Fruit fly (Drosophila melanogaster) whole organism, embryonic: ENCODE measurements around the gene AMPdeam.

Source experiments
- Aef1 ChIP-seq: fragments of 200-800 bp; sonication (Bioruptor generic); IDR thresholded peaks from 3 replicates; pipeline ENCODE4 v1.3.6; 2022; ENCODE audit warnings: missing biosample characterization, missing genetic modification characterization
- CG10654 ChIP-seq: fragments of 200-800 bp; sonication (Bioruptor generic); optimal IDR thresholded peaks from 2 replicates; lab custom pipeline; 2016; ENCODE audit warnings: missing biosample characterization, missing genetic modification characterization
- CG10979 ChIP-seq: fragments of 200-800 bp; sonication (Bioruptor generic); optimal IDR thresholded peaks from 2 replicates; lab custom pipeline; 2018; ENCODE audit warnings: missing biosample characterization, mild to moderate bottlenecking, missing genetic modification characterization, moderate library complexity
- CG12942 ChIP-seq: fragments of 200-800 bp; sonication (Bioruptor generic); optimal IDR thresholded peaks from 3 replicates; lab custom pipeline; 2016; ENCODE audit warnings: missing biosample characterization, missing genetic modification characterization
- CG15479 ChIP-seq: fragments of 200-800 bp; sonication (Bioruptor generic); optimal IDR thresholded peaks from 3 replicates; lab custom pipeline; 2019; ENCODE audit warnings: missing biosample characterization, mild to moderate bottlenecking, missing genetic modification characterization, moderate library complexity
- CG17568 ChIP-seq: fragments of 200-800 bp; sonication (Bioruptor generic); optimal IDR thresholded peaks from 2 replicates; lab custom pipeline; 2018; ENCODE audit warnings: missing biosample characterization, mild to moderate bottlenecking, missing genetic modification characterization, moderate library complexity
- CG18476 ChIP-seq: fragments of 200-800 bp; sonication (Bioruptor generic); optimal IDR thresholded peaks from 2 replicates; lab custom pipeline; 2016; ENCODE audit warnings: missing biosample characterization, mild to moderate bottlenecking, missing genetic modification characterization
- CG2116 ChIP-seq: fragments of 200-800 bp; sonication (Bioruptor generic); optimal IDR thresholded peaks from 3 replicates; lab custom pipeline; 2018; ENCODE audit warnings: missing biosample characterization, mild to moderate bottlenecking, missing genetic modification characterization
- CG2678 ChIP-seq: fragments of 200-800 bp; sonication (Bioruptor generic); optimal IDR thresholded peaks from 3 replicates; lab custom pipeline; 2019; ENCODE audit warnings: missing biosample characterization, mild to moderate bottlenecking, missing genetic modification characterization, moderate library complexity
- CG31441 ChIP-seq: fragments of 200-800 bp; sonication (Bioruptor generic); IDR thresholded peaks from 2 replicates; pipeline ENCODE4 v1.3.6; 2022; ENCODE audit warnings: missing biosample characterization, missing genetic modification characterization
- CG32772 ChIP-seq: fragments of 200-800 bp; sonication (Bioruptor generic); IDR thresholded peaks from 2 replicates; pipeline ENCODE4 v1.3.6; 2022; ENCODE audit warnings: missing biosample characterization, missing genetic modification characterization
- CG4328 ChIP-seq: fragments of 200-800 bp; sonication (Bioruptor generic); optimal IDR thresholded peaks from 3 replicates; lab custom pipeline; 2017; ENCODE audit warnings: missing biosample characterization, missing genetic modification reagents, missing genetic modification characterization
- CG4707 ChIP-seq: fragments of 200-800 bp; sonication (Bioruptor generic); optimal IDR thresholded peaks from 2 replicates; lab custom pipeline; 2018; ENCODE audit warnings: missing biosample characterization, mild to moderate bottlenecking, missing genetic modification characterization, moderate library complexity
- CG5953 ChIP-seq: fragments of 200-800 bp; sonication (Bioruptor generic); IDR thresholded peaks from 2 replicates; pipeline ENCODE4 v1.3.6; 2022; ENCODE audit warnings: missing biosample characterization, missing genetic modification characterization
- CG6175 ChIP-seq: fragments of 200-800 bp; sonication (Bioruptor generic); IDR thresholded peaks from 3 replicates; pipeline ENCODE4 v1.3.6; 2022; ENCODE audit warnings: missing biosample characterization, missing genetic modification characterization
- CG7745 ChIP-seq: fragments of 200-800 bp; sonication (Bioruptor generic); optimal IDR thresholded peaks from 2 replicates; lab custom pipeline; 2018; ENCODE audit warnings: missing biosample characterization, mild to moderate bottlenecking, missing genetic modification characterization, moderate library complexity
- CG7839 ChIP-seq: fragments of 200-800 bp; sonication (Bioruptor generic); optimal IDR thresholded peaks from 3 replicates; lab custom pipeline; 2018; ENCODE audit warnings: missing biosample characterization, mild to moderate bottlenecking, missing genetic modification characterization, moderate library complexity
- CG8388 ChIP-seq: fragments of 200-800 bp; sonication (Bioruptor generic); optimal IDR thresholded peaks from 2 replicates; lab custom pipeline; 2019; ENCODE audit warnings: missing biosample characterization, mild to moderate bottlenecking, missing genetic modification characterization, moderate library complexity
- CG8944 ChIP-seq: fragments of 200-800 bp; sonication (Bioruptor generic); optimal IDR thresholded peaks from 3 replicates; lab custom pipeline; 2016; ENCODE audit warnings: missing biosample characterization, missing genetic modification characterization
- Chrac-16 ChIP-seq: fragments of 200-800 bp; sonication (Bioruptor generic); optimal IDR thresholded peaks from 3 replicates; lab custom pipeline; 2016; ENCODE audit warnings: missing biosample characterization, missing genetic modification characterization
- CkIIα-i1 ChIP-seq: fragments of 200-800 bp; sonication (Bioruptor generic); IDR thresholded peaks from 2 replicates; pipeline ENCODE4 v1.3.6; 2022; ENCODE audit warnings: missing biosample characterization, missing genetic modification characterization
- Dfd ChIP-seq, 2 experiments: fragments of >200 bp; optimal IDR thresholded peaks; 2 replicates each; lab custom pipeline; 2017; ENCODE audit warnings: missing biosample characterization in 2 of 2, missing genetic modification characterization in 2 of 2
- Dll ChIP-seq: fragments of 200-800 bp; sonication (Bioruptor generic); IDR thresholded peaks from 4 replicates; pipeline ENCODE4 v1.3.6; 2022; ENCODE audit warnings: missing biosample characterization, missing genetic modification characterization; ENCODE audit not compliant: partially characterized antibody
- Ets65A ChIP-seq: fragments of 200-800 bp; sonication (Bioruptor generic); peaks from one replicate; lab custom pipeline; 2016; ENCODE audit warnings: missing biosample characterization, missing genetic modification characterization
- Hmr ChIP-seq: fragments of 200-800 bp; sonication (Bioruptor generic); optimal IDR thresholded peaks from 3 replicates; lab custom pipeline; 2017; ENCODE audit warnings: mild to moderate bottlenecking, missing biosample characterization, missing genetic modification reagents, missing genetic modification characterization
- Hr3 ChIP-seq: fragments of 200-800 bp; sonication (Bioruptor generic); optimal IDR thresholded peaks from 3 replicates; lab custom pipeline; 2016; ENCODE audit warnings: missing biosample characterization, missing genetic modification characterization
- Hsf ChIP-seq: fragments of 200-800 bp; sonication (Bioruptor generic); optimal IDR thresholded peaks from 3 replicates; lab custom pipeline; 2016; ENCODE audit warnings: missing biosample characterization, missing genetic modification characterization
- Jarid2 ChIP-seq: fragments of 200-800 bp; sonication (Bioruptor generic); optimal IDR thresholded peaks from 3 replicates; lab custom pipeline; 2017; ENCODE audit warnings: mild to moderate bottlenecking, missing biosample characterization, missing genetic modification reagents, missing genetic modification characterization
- Kr ChIP-seq: fragments of 200-800 bp; sonication (Bioruptor generic); optimal IDR thresholded peaks from 2 replicates; lab custom pipeline; 2017; ENCODE audit warnings: missing biosample characterization, mild to moderate bottlenecking, missing genetic modification characterization
- MESR4 ChIP-seq: fragments of 200-800 bp; sonication (Bioruptor generic); optimal IDR thresholded peaks from 2 replicates; lab custom pipeline; 2018; ENCODE audit warnings: missing biosample characterization, mild to moderate bottlenecking, missing genetic modification characterization, moderate library complexity
- NK7.1 ChIP-seq: fragments of 200-800 bp; sonication (Bioruptor generic); optimal IDR thresholded peaks from 3 replicates; lab custom pipeline; 2016; ENCODE audit warnings: missing biosample characterization, missing genetic modification characterization
- Six4 ChIP-seq: fragments of 200-800 bp; sonication (Bioruptor generic); optimal IDR thresholded peaks from 2 replicates; lab custom pipeline; 2016; ENCODE audit warnings: missing biosample characterization, missing genetic modification characterization
- Taf1 ChIP-seq: fragments of 200-800 bp; sonication (Bioruptor generic); IDR thresholded peaks from 2 replicates; pipeline ENCODE4 v1.3.6; 2022; ENCODE audit warnings: missing biosample characterization, missing genetic modification characterization
- ash1 ChIP-seq: fragments of 200-800 bp; sonication (Bioruptor generic); optimal IDR thresholded peaks from 2 replicates; lab custom pipeline; 2018; ENCODE audit warnings: missing biosample characterization, mild to moderate bottlenecking, missing genetic modification characterization
- btn ChIP-seq: fragments of 200-800 bp; sonication (Bioruptor generic); optimal IDR thresholded peaks from 2 replicates; lab custom pipeline; 2016; ENCODE audit warnings: missing biosample characterization, missing genetic modification characterization
- ci ChIP-seq: fragments of 200-800 bp; sonication (Bioruptor generic); IDR thresholded peaks from 3 replicates; pipeline ENCODE4 v1.3.6; 2022; ENCODE audit warnings: missing biosample characterization, missing genetic modification characterization
- dm ChIP-seq: fragments of 200-800 bp; sonication (Bioruptor generic); optimal IDR thresholded peaks from 3 replicates; lab custom pipeline; 2016; ENCODE audit warnings: missing biosample characterization, missing genetic modification characterization
- eve ChIP-seq, 2 experiments: fragments of >200 bp; optimal IDR thresholded peaks; 2 replicates each; lab custom pipeline; 2017; ENCODE audit warnings: missing biosample characterization in 2 of 2, missing genetic modification characterization in 2 of 2
- fd96Cb ChIP-seq: fragments of 200-800 bp; sonication (Bioruptor generic); optimal IDR thresholded peaks from 2 replicates; lab custom pipeline; 2018; ENCODE audit warnings: missing biosample characterization, mild to moderate bottlenecking, missing genetic modification characterization, moderate library complexity
- gfzf ChIP-seq: fragments of 200-800 bp; sonication (Bioruptor generic); optimal IDR thresholded peaks from 2 replicates; lab custom pipeline; 2016; ENCODE audit warnings: missing biosample characterization, mild to moderate bottlenecking, missing genetic modification characterization, moderate library complexity
- kay ChIP-seq: fragments of 200-800 bp; sonication (Bioruptor generic); optimal IDR thresholded peaks from 2 replicates; lab custom pipeline; 2016; ENCODE audit warnings: missing biosample characterization, missing genetic modification characterization
- nmo ChIP-seq: fragments of 200-800 bp; sonication (Bioruptor generic); optimal IDR thresholded peaks from 2 replicates; lab custom pipeline; 2018; ENCODE audit warnings: missing biosample characterization, mild to moderate bottlenecking, missing genetic modification characterization, moderate library complexity
- pan ChIP-seq, 4 experiments: fragments of >200 bp in 3 of 4; fragments of 200-800 bp in 1 of 4; sonication (Bioruptor generic) in 1 of 4; optimal IDR thresholded peaks in 3 of 4; IDR thresholded peaks in 1 of 4; 2 replicates each; pipeline versions ENCODE4 v1.3.6 to Lab custom; 2017 to 2022; ENCODE audit warnings: missing biosample characterization in 2 of 4, missing genetic modification characterization in 2 of 4, mixed read lengths in 1 of 4
- salm ChIP-seq: fragments of 200-800 bp; sonication (Bioruptor generic); optimal IDR thresholded peaks from 2 replicates; lab custom pipeline; 2018; ENCODE audit warnings: missing biosample characterization, mild to moderate bottlenecking, missing genetic modification characterization
- sna ChIP-seq: fragments of 200-800 bp; sonication (Bioruptor generic); IDR thresholded peaks from 2 replicates; pipeline ENCODE4 v1.3.6; 2022; ENCODE audit warnings: missing biosample characterization, missing genetic modification characterization; ENCODE audit not compliant: partially characterized antibody
- stwl ChIP-seq: fragments of 200-800 bp; sonication (Bioruptor generic); optimal IDR thresholded peaks from 3 replicates; lab custom pipeline; 2018; ENCODE audit warnings: missing biosample characterization, mild to moderate bottlenecking, missing genetic modification characterization, moderate library complexity
- tll ChIP-seq, 2 experiments: fragments of 200-800 bp in 1 of 2; fragments of >200 bp in 1 of 2; sonication (Bioruptor generic) in 1 of 2; optimal IDR thresholded peaks; 2 replicates each; lab custom pipeline; 2017 to 2019; ENCODE audit warnings: missing biosample characterization in 2 of 2, missing genetic modification characterization in 2 of 2, mild to moderate bottlenecking in 1 of 2, moderate library complexity in 1 of 2
- unpg ChIP-seq: fragments of 200-800 bp; sonication (Bioruptor generic); optimal IDR thresholded peaks from 3 replicates; lab custom pipeline; 2018; ENCODE audit warnings: missing biosample characterization, mild to moderate bottlenecking, missing genetic modification characterization, moderate library complexity
- vvl ChIP-seq: fragments of 200-800 bp; sonication (Bioruptor generic); IDR thresholded peaks from 2 replicates; pipeline ENCODE4 v1.3.6; 2022; ENCODE audit warnings: missing biosample characterization, missing genetic modification characterization

The AMPdeam gene

dm6 chrX:13788973-13789682, 56.5 kb downstream of the AMPdeam start (continued):
- TF ChIP-seq eve (GFP tag; optimal IDR thresholded peaks at IDR 0.05; lab: Kevin White, UChicago): peak in 1 of 2 experiments; percentile 83
- peak; percentile 64 for TF ChIP-seq CG2678 (tag; lab: Kevin White, UChicago)
- no peak for TF ChIP-seq CG7745 (tag; lab: Kevin White, UChicago)
- TF ChIP-seq ash1 (GFP tag; lab: Kevin White, UChicago): no peak
- no peak for TF ChIP-seq CG15479 (GFP tag; lab: Kevin White, UChicago)
- no peak for TF ChIP-seq CG8944
- TF ChIP-seq MESR4: no peak
- TF ChIP-seq dm (GFP tag; lab: Kevin White, UChicago): no peak
- peak; percentile 34 for TF ChIP-seq kay (GFP tag; lab: Kevin White, UChicago)
- TF ChIP-seq stwl (tag; lab: Kevin White, UChicago): no peak
- peak; percentile 52 for TF ChIP-seq CG7839 (tag; lab: Kevin White, UChicago)
- TF ChIP-seq CG12942 (GFP tag; lab: Kevin White, UChicago): no peak
- no peak for TF ChIP-seq Taf1 (GFP tag; lab: Robert Waterston, UW)
- no peak for TF ChIP-seq CG10654 (GFP tag; lab: Kevin White, UChicago)
- no peak for TF ChIP-seq CG4707
- TF ChIP-seq CG5953 (GFP tag; lab: Robert Waterston, UW): no peak
- TF ChIP-seq NK7.1 (GFP tag; lab: Kevin White, UChicago): peak; percentile 9
- peak; percentile 53 for TF ChIP-seq Hmr
- TF ChIP-seq gfzf (GFP tag; lab: Kevin White, UChicago): no peak
- no peak for TF ChIP-seq CG2116 (GFP tag; lab: Kevin White, UChicago)
- TF ChIP-seq Ets65A: peak; percentile 89
- no peak for TF ChIP-seq sna (GFP tag; lab: Robert Waterston, UW)
- peak; percentile 25 for TF ChIP-seq fd96Cb
- no peak for TF ChIP-seq Kr (GFP tag; lab: Kevin White, UChicago)
- TF ChIP-seq CG10979 (tag; lab: Kevin White, UChicago): peak; percentile 36
- no peak for TF ChIP-seq Dfd (GFP tag; optimal IDR thresholded peaks at IDR 0.05; lab: Kevin White, UChicago)
- TF ChIP-seq CkIIα-i1 (GFP tag; lab: Robert Waterston, UW): no peak
- TF ChIP-seq CG17568 (GFP tag; lab: Kevin White, UChicago): no peak
- TF ChIP-seq CG18476 (GFP tag; lab: Kevin White, UChicago): no peak
- TF ChIP-seq ci: 0 out of 3 replicates have a peak, but pooled peaks have one; percentile 20
- no peak for TF ChIP-seq Jarid2 (GFP tag; lab: Kevin White, UChicago)
- TF ChIP-seq btn (GFP tag; lab: Kevin White, UChicago): no peak
- no peak for TF ChIP-seq vvl (GFP tag; lab: Robert Waterston, UW)
- TF ChIP-seq CG6175 (GFP tag; lab: Robert Waterston, UW): no peak
- TF ChIP-seq unpg (GFP tag; lab: Kevin White, UChicago): peak; percentile 40
- no peak for TF ChIP-seq Chrac-16 (GFP tag; lab: Kevin White, UChicago)
- peak; percentile 23 for TF ChIP-seq nmo (GFP tag; lab: Kevin White, UChicago)
- TF ChIP-seq Hr3 (GFP tag; lab: Kevin White, UChicago): no peak
- peak; percentile 33 for TF ChIP-seq Hsf (GFP tag; lab: Kevin White, UChicago)
- peak; percentile 38 for TF ChIP-seq CG8388
- TF ChIP-seq CG32772: no peak
- no peak for TF ChIP-seq Dll (GFP tag; lab: Robert Waterston, UW)
- no peak for TF ChIP-seq tll (GFP tag; optimal IDR thresholded peaks at IDR 0.05; lab: Kevin White, UChicago)
- TF ChIP-seq CG4328 (GFP tag; lab: Kevin White, UChicago): no peak
- TF ChIP-seq pan (optimal IDR thresholded peaks at IDR 0.05; lab: Kevin White, UChicago): no peak
- TF ChIP-seq pan (GFP tag; optimal IDR thresholded peaks at IDR 0.05 in 1 of 2, IDR thresholded peaks at IDR 0.05 in 1 of 2): peak in 1 of 2 experiments; percentile 53
- no peak for TF ChIP-seq Six4 (GFP tag; lab: Kevin White, UChicago)
- TF ChIP-seq salm (tag; lab: Kevin White, UChicago): no peak
- peak; percentile 38; the same call in 1 of the 2 replicates for TF ChIP-seq CG31441
- TF ChIP-seq Aef1 (GFP tag; lab: Robert Waterston, UW): peak; percentile 13; the same call in 1 of the 3 replicates
